Worm (Caenorhabditis elegans): ENCODE measurements around the gene argn-1.

DNA sequence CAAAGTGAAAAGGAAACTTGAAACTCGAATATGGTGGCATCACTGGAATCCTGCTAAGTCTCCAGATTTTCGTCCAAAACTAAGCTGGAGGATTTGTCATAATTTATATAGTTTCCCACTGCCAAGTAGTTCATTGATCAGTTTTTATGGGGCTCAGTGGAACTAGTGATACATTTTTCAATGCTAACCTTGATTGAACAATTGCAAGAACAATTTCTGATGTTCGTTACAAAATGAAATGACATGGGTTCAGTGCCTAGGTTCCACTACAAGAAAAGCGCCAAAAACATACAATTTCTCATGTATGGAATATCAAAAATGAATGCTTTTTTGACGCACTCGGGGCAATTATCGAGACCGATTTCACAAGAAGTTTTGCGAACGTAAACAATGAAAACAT is 8.0 kb upstream of the argn-1 start:
- no peak for TF ChIP-seq nhr-237 (tag; optimal IDR thresholded peaks at IDR 0.05)
- no peak for TF ChIP-seq elt-3 (tag; optimal IDR thresholded peaks at IDR 0.05)
- no peak for TF ChIP-seq nhr-12 (tag; optimal IDR thresholded peaks at IDR 0.05)
- no peak for TF ChIP-seq ceh-39 (tag; optimal IDR thresholded peaks at IDR 0.05)
- TF ChIP-seq tbx-8 (GFP tag; optimal IDR thresholded peaks at IDR 0.05) = no peak
- TF ChIP-seq ztf-11 (tag; optimal IDR thresholded peaks at IDR 0.05) = no peak
- no peak for TF ChIP-seq snpc-4 (tag; optimal IDR thresholded peaks at IDR 0.05)
- no peak for TF ChIP-seq lsy-2 (tag; optimal IDR thresholded peaks at IDR 0.05)
- no peak for TF ChIP-seq unc-62 (GFP tag; optimal IDR thresholded peaks at IDR 0.05)
- TF ChIP-seq pha-4 (tag; optimal IDR thresholded peaks at IDR 0.05) = no peak
- no peak for TF ChIP-seq flh-1 (GFP tag; optimal IDR thresholded peaks at IDR 0.05)
- no peak for TF ChIP-seq mep-1 (tag; optimal IDR thresholded peaks at IDR 0.05)

All from whole organism, mixed stage, embryonic.